Fruit fly (Drosophila melanogaster): ENCODE results near the gene Tpt.

DNA sequence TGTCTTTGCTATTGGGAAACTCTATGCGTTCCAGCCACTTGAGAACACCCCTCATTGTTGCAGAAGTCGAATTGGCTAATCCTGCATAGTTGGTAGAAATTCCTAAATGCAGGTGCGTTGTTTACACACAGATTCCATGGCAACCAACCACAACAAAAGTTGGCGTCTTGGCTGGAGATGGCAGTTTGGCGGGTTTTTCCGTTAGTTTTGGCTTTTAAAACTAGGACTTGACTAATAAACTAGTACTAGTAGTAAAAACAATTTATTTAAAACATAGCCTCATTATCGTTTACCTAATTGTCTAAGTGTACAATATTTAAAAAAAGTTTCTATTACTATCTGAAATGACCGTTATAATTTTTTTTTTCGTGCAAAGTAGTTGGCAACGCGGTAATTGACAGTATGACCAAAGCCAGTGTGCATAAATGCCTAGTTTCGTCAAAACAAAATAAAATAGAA is 6.4 kb upstream of the Tpt start, which contains the start of gene Exo70:
- TF ChIP-seq CG14655 (GFP tag; optimal IDR thresholded peaks at IDR 0.05): no peak
- no peak for TF ChIP-seq D1 (tag; optimal IDR thresholded peaks at IDR 0.05)
- no peak for TF ChIP-seq CG12605 (GFP tag; IDR thresholded peaks at IDR 0.05)
- no peak for TF ChIP-seq Pif1B (GFP tag; optimal IDR thresholded peaks at IDR 0.05)
- TF ChIP-seq EcR (GFP tag; optimal IDR thresholded peaks at IDR 0.05): no peak
- no peak for TF ChIP-seq CG17806 (tag; optimal IDR thresholded peaks at IDR 0.05)

Data from whole organism, pupa.